Worm (Caenorhabditis elegans): ENCODE results near the gene B0348.2.

Gene B0348.2

ce11 chrV:8716-9246 is 36.3 kb upstream of the B0348.2 start, which contains the start of gene B0348.10 (continued):
- TF ChIP-seq unc-86 (tag; optimal IDR thresholded peaks at IDR 0.05) (peak; percentile 92), lin-35 (GFP tag; optimal IDR thresholded peaks at IDR 0.05) (peak; percentile 80 to 83), nhr-77 (tag; optimal IDR thresholded peaks at IDR 0.05) (peak; percentile 10), rnt-1 (tag; optimal IDR thresholded peaks at IDR 0.05) (peak; percentile 13), zag-1 (tag; optimal IDR thresholded peaks at IDR 0.05) (no peak), blmp-1 (tag; optimal IDR thresholded peaks at IDR 0.05) (peak; percentile 12), C16A3.4 (tag; optimal IDR thresholded peaks at IDR 0.05) (peak; percentile 43), snu-23 (GFP tag; optimal IDR thresholded peaks at IDR 0.05) (peak; percentile 86), sptf-1 (tag; optimal IDR thresholded peaks at IDR 0.05) (no peak), ceh-8 (GFP tag; optimal IDR thresholded peaks at IDR 0.05) (peak; percentile 15), elt-2 (tag; optimal IDR thresholded peaks at IDR 0.05) (peak; percentile 7), fkh-4 (tag; optimal IDR thresholded peaks at IDR 0.05; ENCODE audit: borderline replicate concordance) (no peak), zip-4 (GFP tag; optimal IDR thresholded peaks at IDR 0.05) (no peak), irx-1 (tag; optimal IDR thresholded peaks at IDR 0.05) (peak; percentile 29), nhr-11 (tag; optimal IDR thresholded peaks at IDR 0.05) (no peak), nhr-71 (tag; optimal IDR thresholded peaks at IDR 0.05) (peak; percentile 91), mdl-1 (tag; optimal IDR thresholded peaks at IDR 0.05) (peak in 1 of 2 experiments; percentile 41), ztf-11 (tag; optimal IDR thresholded peaks at IDR 0.05) (peak in 1 of 2 experiments; percentile 49), nhr-84 (tag; optimal IDR thresholded peaks at IDR 0.05) (no peak), efl-3 (GFP tag; optimal IDR thresholded peaks at IDR 0.05) (no peak), isw-1 (GFP tag; IDR thresholded peaks at IDR 0.05) (peak; percentile 61), lir-3 (tag; optimal IDR thresholded peaks at IDR 0.05; ENCODE audit: poor library complexity) (peak; percentile 56), Y116A8C.19 (tag; optimal IDR thresholded peaks at IDR 0.05; ENCODE audit: borderline replicate concordance) (peak; percentile 10), tbx-2 (tag; optimal IDR thresholded peaks at IDR 0.05) (peak; percentile 84), unc-130 (tag; optimal IDR thresholded peaks at IDR 0.05) (no peak), nhr-28 (tag; optimal IDR thresholded peaks at IDR 0.05) (no peak), efl-1 (optimal IDR thresholded peaks at IDR 0.05) (peak; percentile 67 to 78), efl-1 (GFP tag; optimal IDR thresholded peaks at IDR 0.05 in 1 of 2) (peak; percentile 60 to 96), nhr-19 (GFP tag; conservative IDR thresholded peaks at IDR 0.05) (0 out of 2 replicates have a peak, but pooled peaks have one; percentile 29), dpl-1 (GFP tag; optimal IDR thresholded peaks at IDR 0.05) (peak; percentile 62 to 68 (median 66)), nhr-20 (tag; optimal IDR thresholded peaks at IDR 0.05) (peak; percentile 73), lin-13 (GFP tag; optimal IDR thresholded peaks at IDR 0.05) (peak; percentile 24), lsy-2 (tag; optimal IDR thresholded peaks at IDR 0.05) (peak; percentile 69 to 79), aha-1 (tag; optimal IDR thresholded peaks at IDR 0.05) (no peak), ceh-82 (tag; optimal IDR thresholded peaks at IDR 0.05) (peak; percentile 34 to 81 (median 70))

ce11 chrV:11158-11557 is 34.0 kb upstream of the B0348.2 start:
- TF ChIP-seq dsc-1 (tag; optimal IDR thresholded peaks at IDR 0.05), result no peak
- no peak for TF ChIP-seq nhr-28 (tag; optimal IDR thresholded peaks at IDR 0.05)
- TF ChIP-seq ceh-8 (GFP tag; optimal IDR thresholded peaks at IDR 0.05), result no peak
- TF ChIP-seq hpl-2 (GFP tag; optimal IDR thresholded peaks at IDR 0.05), result no peak
- TF ChIP-seq lin-35 (GFP tag; optimal IDR thresholded peaks at IDR 0.05), result no peak
- TF ChIP-seq lin-14 (GFP tag; optimal IDR thresholded peaks at IDR 0.05), result peak; percentile 61
- no peak for TF ChIP-seq lsy-2 (tag; optimal IDR thresholded peaks at IDR 0.05)
- no peak for TF ChIP-seq nhr-85 (tag)
- TF ChIP-seq nhr-47 (tag; optimal IDR thresholded peaks at IDR 0.05), result peak; percentile 1
- no peak for TF ChIP-seq egl-13 (tag; optimal IDR thresholded peaks at IDR 0.05)
- TF ChIP-seq unc-130 (tag; optimal IDR thresholded peaks at IDR 0.05), result no peak
- TF ChIP-seq nhr-19 (GFP tag; conservative IDR thresholded peaks at IDR 0.05), result no peak
- TF ChIP-seq pqm-1 (tag; optimal IDR thresholded peaks at IDR 0.05), result no peak
- peak; percentile 59 for TF ChIP-seq fkh-10 (GFP tag; optimal IDR thresholded peaks at IDR 0.05)
- TF ChIP-seq ces-1 (GFP tag; optimal IDR thresholded peaks at IDR 0.05), result peak; percentile 54
- TF ChIP-seq mef-2 (tag; optimal IDR thresholded peaks at IDR 0.05), result no peak
- TF ChIP-seq sox-4 (tag; optimal IDR thresholded peaks at IDR 0.05), result no peak
- no peak for TF ChIP-seq elt-3 (tag; optimal IDR thresholded peaks at IDR 0.05)
- no peak for TF ChIP-seq nhr-20 (tag; optimal IDR thresholded peaks at IDR 0.05)
- no peak for TF ChIP-seq rnt-1 (tag; optimal IDR thresholded peaks at IDR 0.05)
- no peak for TF ChIP-seq ets-5 (GFP tag; IDR thresholded peaks at IDR 0.05)
- no peak for TF ChIP-seq aha-1 (tag; optimal IDR thresholded peaks at IDR 0.05)
- TF ChIP-seq unc-86 (tag; optimal IDR thresholded peaks at IDR 0.05), result no peak
